Worm (Caenorhabditis elegans) whole organism, midembryonic: Measurements from ENCODE around the gene acp-6.

Source experiments
- T22C8.4 ChIP-seq: fragments of 200-800 bp; sonication (Bioruptor generic); IDR thresholded peaks from 2 replicates; pipeline ENCODE4 v1.3.6; 2022; ENCODE audit warnings: missing genetic modification characterization, missing compliant biosample characterization
- flt-1 ChIP-seq: fragments of 200-800 bp; sonication (Bioruptor generic); IDR thresholded peaks from 2 replicates; pipeline ENCODE4 v1.3.6; 2022; ENCODE audit warnings: missing genetic modification characterization, missing compliant biosample characterization
- med-1 ChIP-seq: sonication (generic microtip); optimal IDR thresholded peaks from 2 replicates; lab custom pipeline; 2017; ENCODE audit warnings: missing genetic modification characterization, mild to moderate bottlenecking, missing compliant biosample characterization, antibody characterized with exemption, missing genetic modification reagents; ENCODE audit not compliant: insufficient read depth
- ref-1 ChIP-seq: fragments of 200-800 bp; sonication (Bioruptor generic); conservative IDR thresholded peaks from 2 replicates; pipeline ENCODE4 v1.3.6; 2022; ENCODE audit warnings: missing genetic modification reagents, missing genetic modification characterization, missing compliant biosample characterization
- tab-1 ChIP-seq: fragments of 200-800 bp; sonication (Bioruptor generic); IDR thresholded peaks from 2 replicates; pipeline ENCODE4 v1.3.6; 2022; ENCODE audit warnings: missing genetic modification characterization, missing compliant biosample characterization
- ztf-23 ChIP-seq: fragments of 200-800 bp; sonication (Bioruptor generic); IDR thresholded peaks from 2 replicates; pipeline ENCODE4 v1.3.6; 2022; ENCODE audit warnings: missing genetic modification reagents, missing genetic modification characterization, missing compliant biosample characterization

ce11 chrIV:6388550-6388949 is 37.4 kb downstream of the acp-6 start:
- TF ChIP-seq T22C8.4 (GFP tag; lab: Robert Waterston, UW) (no peak), ref-1 (GFP tag; lab: Robert Waterston, UW) (no peak), flt-1 (no peak), tab-1 (no peak), ztf-23 (no peak), med-1 (GFP tag; lab: Kevin White, UChicago) (no peak)
